Comparison of ENCODE assay signal across 1 fruit fly cellular context in the genomic region with DNA sequence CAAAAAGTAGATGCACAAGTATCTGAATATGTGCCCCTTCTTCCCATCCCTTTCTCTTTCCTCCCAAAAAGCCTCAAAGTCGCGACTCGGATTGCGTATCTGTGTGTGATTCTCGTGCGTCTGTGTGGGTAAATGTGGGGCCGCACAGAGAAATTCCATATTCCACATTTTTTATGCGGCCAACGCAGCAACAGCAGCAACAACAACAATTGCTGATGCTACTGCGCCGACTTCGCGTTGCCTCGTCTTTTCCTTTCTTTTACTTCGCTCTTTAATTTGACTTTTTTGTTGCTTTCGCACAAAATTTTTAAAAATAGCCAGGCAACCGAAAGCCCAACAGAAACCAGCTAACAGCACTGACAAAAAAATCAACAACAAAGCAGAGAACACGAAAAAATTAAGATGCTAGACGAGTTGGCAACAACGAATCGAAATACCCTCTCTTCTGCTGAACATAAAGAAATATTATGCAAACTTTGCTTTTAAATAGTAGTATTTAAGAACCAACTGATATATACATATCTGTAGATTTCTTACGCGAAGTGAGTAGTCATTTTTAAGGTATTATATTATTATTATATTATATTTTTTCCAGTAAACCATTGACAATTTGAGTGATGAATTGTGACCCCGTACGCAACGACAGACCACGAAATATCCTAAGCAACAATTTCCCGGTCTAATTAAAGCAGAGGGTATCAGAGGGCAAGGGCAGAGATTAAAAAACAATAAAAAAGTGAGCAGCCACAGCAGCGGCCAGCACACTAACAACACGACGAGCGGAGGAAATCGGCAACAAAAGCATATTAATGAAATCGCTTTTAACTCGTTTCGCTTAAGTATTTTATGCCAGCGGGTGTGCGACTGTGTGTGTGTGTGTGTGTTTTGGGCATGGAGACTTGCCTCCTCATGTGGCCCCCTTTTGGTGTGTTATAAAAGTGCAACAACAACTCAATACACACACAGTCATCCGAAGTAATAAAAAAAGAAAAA.
TF ChIP-seq lines count a peak whose summit lies in the region.

No protein-coding gene starts in this region.

TF ChIP-seq in whole organism, embryonic, 481 proteins besides CTCF, POLR2A, EP300 and RAD21 (continued from another document):
- TF ChIP-seq CG8290 (GFP tag; optimal IDR thresholded peaks at IDR 0.05; lab: Kevin White, UChicago) (no peak), CG8290 (tag; optimal IDR thresholded peaks at IDR 0.05; lab: Kevin White, UChicago) (peak in 1 of 2 experiments; percentile 57), D19A (tag; optimal IDR thresholded peaks at IDR 0.05; lab: Kevin White, UChicago) (peak; percentile 95), Atf3 (GFP tag; optimal IDR thresholded peaks at IDR 0.05; lab: Kevin White, UChicago) (peak; percentile 6), CG8089 (GFP tag; optimal IDR thresholded peaks at IDR 0.05; lab: Kevin White, UChicago) (no peak), BtbVII (GFP tag; optimal IDR thresholded peaks at IDR 0.05; lab: Kevin White, UChicago) (peak; percentile 7), CG15696 (tag; optimal IDR thresholded peaks at IDR 0.05; lab: Kevin White, UChicago) (peak; percentile 14), ac (GFP tag; optimal IDR thresholded peaks at IDR 0.05; lab: Kevin White, UChicago) (no peak), CG12769 (tag; optimal IDR thresholded peaks at IDR 0.05; lab: Kevin White, UChicago) (peak; percentile 78), Hr3 (GFP tag; optimal IDR thresholded peaks at IDR 0.05; lab: Kevin White, UChicago) (peak; percentile 75), HHEX (GFP tag; optimal IDR thresholded peaks at IDR 0.05; lab: Kevin White, UChicago) (peak; percentile 59), CG4328 (GFP tag; optimal IDR thresholded peaks at IDR 0.05; lab: Kevin White, UChicago) (no peak), sqz (GFP tag; optimal IDR thresholded peaks at IDR 0.05; lab: Kevin White, UChicago) (peak; percentile 61), odd (GFP tag; optimal IDR thresholded peaks at IDR 0.05; lab: Kevin White, UChicago) (peak; percentile 61), CG6813 (GFP tag; optimal IDR thresholded peaks at IDR 0.05; lab: Kevin White, UChicago) (peak; percentile 46), CG9609 (GFP tag; optimal IDR thresholded peaks at IDR 0.05; lab: Kevin White, UChicago) (peak; percentile 12), nerfin-1 (tag; optimal IDR thresholded peaks at IDR 0.05; lab: Kevin White, UChicago) (peak; percentile 39), Nf-YB (GFP tag; optimal IDR thresholded peaks at IDR 0.05; lab: Kevin White, UChicago) (peak; percentile 25), Abd-B (GFP tag; optimal IDR thresholded peaks at IDR 0.05; lab: Kevin White, UChicago) (peak; percentile 63), Deaf1 (tag; optimal IDR thresholded peaks at IDR 0.05; lab: Kevin White, UChicago) (peak; percentile 44), sens-2 (GFP tag; IDR thresholded peaks at IDR 0.05; lab: Robert Waterston, UW) (0 out of 2 replicates have a peak, but pooled peaks have one; percentile 31), CG2712 (tag; optimal IDR thresholded peaks at IDR 0.05; lab: Kevin White, UChicago) (peak; percentile 73), CG7839 (tag; optimal IDR thresholded peaks at IDR 0.05; lab: Kevin White, UChicago) (peak; percentile 75), sd (tag; optimal IDR thresholded peaks at IDR 0.05; lab: Kevin White, UChicago) (peak; percentile 76), CG13775 (GFP tag; optimal IDR thresholded peaks at IDR 0.05; lab: Kevin White, UChicago) (peak; percentile 51), Asciz (GFP tag; optimal IDR thresholded peaks at IDR 0.05; lab: Kevin White, UChicago) (peak; percentile 79), Trl (optimal IDR thresholded peaks at IDR 0.05; lab: Kevin White, UChicago) (no peak), Trl (GFP tag; optimal IDR thresholded peaks at IDR 0.05; lab: Kevin White, UChicago) (no peak), Myb (GFP tag; optimal IDR thresholded peaks at IDR 0.05; lab: Kevin White, UChicago) (no peak), Chrac-16 (GFP tag; optimal IDR thresholded peaks at IDR 0.05; lab: Kevin White, UChicago) (peak; percentile 7), kni (GFP tag; optimal IDR thresholded peaks at IDR 0.05; lab: Kevin White, UChicago) (peak; percentile 21), HLH3B (GFP tag; IDR thresholded peaks at IDR 0.05; lab: Robert Waterston, UW) (0 out of 2 replicates have a peak, but pooled peaks have one; percentile 43), CG8388 (GFP tag; optimal IDR thresholded peaks at IDR 0.05; lab: Kevin White, UChicago) (peak; percentile 63), CG7357 (GFP tag; IDR thresholded peaks at IDR 0.05; lab: Robert Waterston, UW) (0 out of 3 replicates have a peak, but pooled peaks have one; percentile 38), CG14710 (tag; optimal IDR thresholded peaks at IDR 0.05; lab: Kevin White, UChicago) (peak; percentile 38), wor (GFP tag; IDR thresholded peaks at IDR 0.05; lab: Robert Waterston, UW) (0 out of 2 replicates have a peak, but pooled peaks have one; percentile 29), CG4820 (GFP tag; optimal IDR thresholded peaks at IDR 0.05; lab: Kevin White, UChicago) (peak; percentile 43), CG32767 (GFP tag; IDR thresholded peaks at IDR 0.05; lab: Robert Waterston, UW) (peak; percentile 65; the same call in 1 of the 2 replicates), E2f2 (GFP tag; IDR thresholded peaks at IDR 0.05; lab: Robert Waterston, UW) (peak; percentile 35; the same call in 1 of the 2 replicates), kah (GFP tag; optimal IDR thresholded peaks at IDR 0.05; lab: Kevin White, UChicago) (peak; percentile 6), luna (GFP tag; optimal IDR thresholded peaks at IDR 0.05; lab: Kevin White, UChicago) (no peak), CG4424 (GFP tag; optimal IDR thresholded peaks at IDR 0.05; lab: Kevin White, UChicago) (peak; percentile 62), emc (GFP tag; optimal IDR thresholded peaks at IDR 0.05; lab: Kevin White, UChicago) (no peak), Doc2 (GFP tag; IDR thresholded peaks at IDR 0.05; lab: Robert Waterston, UW) (no peak), Xbp1 (GFP tag; optimal IDR thresholded peaks at IDR 0.05; lab: Kevin White, UChicago) (peak; percentile 46), CG12104 (GFP tag; optimal IDR thresholded peaks at IDR 0.05; lab: Kevin White, UChicago) (peak; percentile 22), Ssrp (tag; optimal IDR thresholded peaks at IDR 0.05; lab: Kevin White, UChicago) (peak; percentile 74)
